Worm (Caenorhabditis elegans) whole organism, L2 larva: Measurements from ENCODE around the gene ZK688.10.

ENCODE experiments used
- F13H6.1 ChIP-seq: sonication (generic microtip); optimal IDR thresholded peaks from 2 replicates; lab custom pipeline; 2016; ENCODE audit warnings: missing genetic modification characterization, missing compliant biosample characterization
- ZK546.5 ChIP-seq: sonication (generic microtip); optimal IDR thresholded peaks from 2 replicates; lab custom pipeline; 2017; ENCODE audit warnings: missing biosample characterization, missing genetic modification characterization
- ama-1 ChIP-seq: fragments of 150-350 bp; optimal IDR thresholded peaks from 2 replicates; lab custom pipeline; 2018; ENCODE audit warnings: inconsistent platforms
- blmp-1 ChIP-seq: sonication (generic microtip); optimal IDR thresholded peaks from 2 replicates; lab custom pipeline; 2017; ENCODE audit warnings: missing genetic modification characterization, mild to moderate bottlenecking, missing compliant biosample characterization, antibody characterized with exemption, moderate library complexity; ENCODE audit not compliant: insufficient read depth
- ceh-82 ChIP-seq: fragments of 150-350 bp; optimal IDR thresholded peaks from 2 replicates; lab custom pipeline; 2014; ENCODE audit warnings: missing biosample characterization, missing genetic modification characterization
- crh-2 ChIP-seq: sonication (generic microtip); optimal IDR thresholded peaks from 2 replicates; lab custom pipeline; 2017; ENCODE audit warnings: missing biosample characterization, missing genetic modification characterization
- egl-27 ChIP-seq: sonication (generic microtip); optimal IDR thresholded peaks from 3 replicates; lab custom pipeline; 2017; ENCODE audit warnings: missing biosample characterization, missing genetic modification reagents, missing genetic modification characterization
- elt-3 ChIP-seq: sonication (generic microtip); optimal IDR thresholded peaks from 2 replicates; lab custom pipeline; 2017; ENCODE audit warnings: missing biosample characterization, missing genetic modification characterization
- fos-1 ChIP-seq: fragments of 150-350 bp; optimal IDR thresholded peaks from 2 replicates; lab custom pipeline; 2014; ENCODE audit warnings: missing biosample characterization, missing genetic modification characterization
- gmeb-1 ChIP-seq: fragments of 150-350 bp; optimal IDR thresholded peaks from 2 replicates; lab custom pipeline; 2014; ENCODE audit warnings: missing biosample characterization, missing genetic modification characterization
- lin-11 ChIP-seq: fragments of 150-350 bp; sonication (generic microtip); optimal IDR thresholded peaks from 2 replicates; lab custom pipeline; 2014; ENCODE audit warnings: missing biosample characterization, missing genetic modification characterization, inconsistent platforms, mixed read lengths
- lsy-2 ChIP-seq, 2 experiments: fragments of 150-350 bp in 1 of 2; sonication (generic microtip) in 1 of 2; optimal IDR thresholded peaks; 2 replicates each; lab custom pipeline; 2014 to 2017; ENCODE audit warnings: missing biosample characterization in 2 of 2, missing genetic modification characterization in 2 of 2
- mab-5 ChIP-seq: fragments of 150-350 bp; optimal IDR thresholded peaks from 2 replicates; lab custom pipeline; 2014; ENCODE audit warnings: missing biosample characterization, missing genetic modification characterization
- mbf-1 ChIP-seq: sonication (generic microtip); optimal IDR thresholded peaks from 2 replicates; lab custom pipeline; 2017; ENCODE audit warnings: missing biosample characterization, missing genetic modification characterization
- nhr-10 ChIP-seq: sonication (generic microtip); optimal IDR thresholded peaks from 2 replicates; lab custom pipeline; 2017; ENCODE audit warnings: missing biosample characterization, missing genetic modification characterization
- nhr-129 ChIP-seq: fragments of 150-350 bp; optimal IDR thresholded peaks from 2 replicates; lab custom pipeline; 2014; ENCODE audit warnings: missing biosample characterization, missing genetic modification characterization
- nhr-23 ChIP-seq: fragments of 150-350 bp; optimal IDR thresholded peaks from 2 replicates; lab custom pipeline; 2014; ENCODE audit warnings: missing biosample characterization, missing genetic modification reagents, missing genetic modification characterization
- nhr-237 ChIP-seq: fragments of 150-350 bp; optimal IDR thresholded peaks from 2 replicates; lab custom pipeline; 2014; ENCODE audit warnings: missing biosample characterization, missing genetic modification characterization
- nhr-25 ChIP-seq: fragments of 150-350 bp; sonication (generic microtip); optimal IDR thresholded peaks from 3 replicates; lab custom pipeline; 2014; ENCODE audit warnings: missing biosample characterization, missing genetic modification characterization
- nhr-6 ChIP-seq: fragments of 150-350 bp; optimal IDR thresholded peaks from 2 replicates; lab custom pipeline; 2014; ENCODE audit warnings: missing biosample characterization, missing genetic modification characterization
- peb-1 ChIP-seq: fragments of 150-350 bp; optimal IDR thresholded peaks from 2 replicates; lab custom pipeline; 2014; ENCODE audit warnings: missing biosample characterization, missing genetic modification characterization
- sem-4 ChIP-seq: fragments of 150-350 bp; optimal IDR thresholded peaks from 2 replicates; lab custom pipeline; 2014; ENCODE audit warnings: missing biosample characterization, missing genetic modification reagents, missing genetic modification characterization
- sma-3 ChIP-seq: sonication (generic microtip); optimal IDR thresholded peaks from 2 replicates; lab custom pipeline; 2016; ENCODE audit warnings: missing genetic modification reagents, missing genetic modification characterization, missing compliant biosample characterization
- snpc-4 ChIP-seq: fragments of 150-350 bp; optimal IDR thresholded peaks from 2 replicates; lab custom pipeline; 2014; ENCODE audit warnings: missing biosample characterization, missing genetic modification characterization
- unc-62 ChIP-seq: fragments of 150-350 bp; optimal IDR thresholded peaks from 2 replicates; lab custom pipeline; 2014; ENCODE audit warnings: missing biosample characterization, missing genetic modification reagents, missing genetic modification characterization
- ztf-1 ChIP-seq: fragments of 200-800 bp; sonication (Bioruptor generic); conservative IDR thresholded peaks from 2 replicates; pipeline ENCODE4 v1.3.6; 2022; ENCODE audit warnings: missing genetic modification characterization, missing compliant biosample characterization
- ztf-11 ChIP-seq: sonication (generic microtip); optimal IDR thresholded peaks from 2 replicates; lab custom pipeline; 2017; ENCODE audit warnings: missing biosample characterization, missing genetic modification characterization
- ztf-4 ChIP-seq: fragments of 150-350 bp; optimal IDR thresholded peaks from 2 replicates; lab custom pipeline; 2014; ENCODE audit warnings: missing biosample characterization, missing genetic modification characterization

ZK688.10 gene

ce11 chrIII:7878852-7879329, 17.9 kb downstream of the ZK688.10 start, which contains the start of gene sup-18:
sup-18 (minus strand) TSS chrIII:7878902.
- no peak for TF ChIP-seq egl-27 (tag; lab: Kevin White, UChicago)
- TF ChIP-seq crh-2, result no peak
- TF ChIP-seq peb-1 (tag; lab: Kevin White, UChicago), result no peak
- no peak for TF ChIP-seq mbf-1 (tag; lab: Kevin White, UChicago)
- no peak for TF ChIP-seq lin-11 (tag; lab: Kevin White, UChicago)

- TF ChIP-seq ama-1 (lab: Kevin White, UChicago), result no peak
- TF ChIP-seq nhr-25 (tag; lab: Kevin White, UChicago), result peak; percentile 24
These were observed 19.7 kb downstream of the ZK688.10 start for ce11 chrIII:7877090-7877489.

DNA sequence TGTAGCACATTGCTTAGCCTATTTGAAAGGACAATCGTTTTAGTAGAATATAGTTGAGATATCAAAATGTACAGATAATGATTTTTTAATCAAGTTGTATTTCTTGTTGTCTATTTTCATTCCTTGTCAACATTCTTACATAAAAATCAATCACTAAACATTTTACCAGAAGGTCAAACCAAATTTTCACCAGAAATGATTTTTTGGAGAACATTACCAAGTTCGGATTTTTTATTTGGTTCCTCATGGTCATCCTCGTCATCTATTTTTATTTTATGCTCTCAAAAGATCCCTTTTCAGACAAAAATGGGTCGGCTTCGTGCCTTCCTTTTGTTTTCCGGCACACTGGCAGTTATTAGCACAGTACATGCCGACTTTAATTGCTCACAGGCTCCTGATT, 23.3 kb downstream of the ZK688.10 start, which contains the start of gene tyr-1:
TSS of gene tyr-1 (plus strand) at position 301 of the 400 bp plus-strand sequence.
- TF ChIP-seq nhr-129 (tag; lab: Kevin White, UChicago), result no peak
- no peak for TF ChIP-seq crh-2
- no peak for TF ChIP-seq fos-1 (tag; lab: Kevin White, UChicago)
- no peak for TF ChIP-seq mab-5
- TF ChIP-seq gmeb-1, result no peak
- no peak for TF ChIP-seq nhr-10 (tag; lab: Kevin White, UChicago)
- no peak for TF ChIP-seq sem-4 (tag; lab: Kevin White, UChicago)
- TF ChIP-seq F13H6.1 (tag; lab: Kevin White, UChicago), result no peak
- no peak for TF ChIP-seq lsy-2 (tag; optimal IDR thresholded peaks at IDR 0.05; lab: Kevin White, UChicago)
- TF ChIP-seq snpc-4 (tag; lab: Kevin White, UChicago), result no peak
- TF ChIP-seq, all 48 proteins: peak for 0

- TF ChIP-seq sma-3 (GFP tag; lab: Kevin White, UChicago) (peak; percentile 72), nhr-129 (tag; lab: Kevin White, UChicago) (peak; percentile 3), nhr-25 (tag; lab: Kevin White, UChicago) (peak; percentile 33), blmp-1 (tag; lab: Kevin White, UChicago) (no peak), ztf-1 (no peak), fos-1 (tag; lab: Kevin White, UChicago) (peak; percentile 27)
These were observed 24.0 kb downstream of the ZK688.10 start for ce11 chrIII:7872776-7873175.

DNA sequence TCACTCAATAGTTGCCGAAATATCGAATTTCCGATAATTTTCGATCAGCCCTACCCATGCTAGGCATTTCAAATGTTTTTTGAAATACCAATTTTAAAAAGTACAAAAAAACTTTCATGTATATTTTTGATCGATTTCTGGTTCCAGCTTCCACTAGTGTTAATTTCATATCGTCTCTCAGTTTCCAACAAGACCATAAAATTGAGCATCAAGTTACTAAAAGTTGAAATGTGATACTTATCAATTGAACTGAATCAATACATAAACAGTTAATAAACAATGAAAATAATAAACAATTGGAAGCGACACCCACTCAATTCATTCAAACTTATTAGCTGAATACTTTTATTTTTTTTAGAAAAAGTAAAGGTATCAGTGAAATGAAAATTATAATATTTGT, 30.6 kb downstream of the ZK688.10 start, which contains the start of gene cup-4:
TSS of gene cup-4 (plus strand) at position 301 of the 400 bp plus-strand sequence.
- TF ChIP-seq sem-4 (tag; lab: Kevin White, UChicago) (no peak), snpc-4 (tag; lab: Kevin White, UChicago) (no peak), mab-5 (no peak), ZK546.5 (tag; lab: Kevin White, UChicago) (no peak), nhr-237 (tag; lab: Kevin White, UChicago) (no peak), elt-3 (tag; lab: Kevin White, UChicago) (no peak), nhr-129 (tag; lab: Kevin White, UChicago) (no peak), blmp-1 (tag; lab: Kevin White, UChicago) (no peak), ceh-82 (tag; lab: Kevin White, UChicago) (no peak), nhr-6 (no peak), ztf-11 (tag; lab: Kevin White, UChicago) (no peak)
- TF ChIP-seq, all 48 proteins: peak for 0

- TF ChIP-seq fos-1 (tag; lab: Kevin White, UChicago), result peak; percentile 27
- no peak for TF ChIP-seq unc-62 (GFP tag; lab: Kevin White, UChicago)
- TF ChIP-seq nhr-23 (tag; lab: Kevin White, UChicago), result no peak
- TF ChIP-seq ztf-4 (tag; lab: Kevin White, UChicago), result no peak
- TF ChIP-seq F13H6.1 (tag; lab: Kevin White, UChicago), result no peak
- TF ChIP-seq sma-3 (GFP tag; lab: Kevin White, UChicago), result no peak
- TF ChIP-seq nhr-25 (tag; lab: Kevin White, UChicago), result no peak
- no peak for TF ChIP-seq sem-4 (tag; lab: Kevin White, UChicago)
These were observed 31.5 kb downstream of the ZK688.10 start, which contains the start of gene slc-17.3 for ce11 chrIII:7865238-7865761. slc-17.3 (minus strand) TSS chrIII:7865288.
